Worm (Caenorhabditis elegans) whole organism, L1 larva: ENCODE measurements around the gene lst-4.

Experiments used
- egl-13 ChIP-seq: sonication (generic microtip); optimal IDR thresholded peaks from 2 replicates; lab custom pipeline; 2016; ENCODE audit warnings: missing genotype, missing genetic modification reagents, missing genetic modification characterization, missing compliant biosample characterization
- skn-1 ChIP-seq: fragments of 150-350 bp; optimal IDR thresholded peaks from 2 replicates; lab custom pipeline; 2014; ENCODE audit warnings: missing biosample characterization, missing genetic modification characterization
- unc-62 ChIP-seq: fragments of 150-350 bp; optimal IDR thresholded peaks from 2 replicates; lab custom pipeline; 2014; ENCODE audit warnings: missing biosample characterization, missing genetic modification reagents, missing genetic modification characterization
- zag-1 ChIP-seq: fragments of 150-350 bp; optimal IDR thresholded peaks from 2 replicates; lab custom pipeline; 2014; ENCODE audit warnings: missing biosample characterization, missing genetic modification characterization

The lst-4 gene

DNA sequence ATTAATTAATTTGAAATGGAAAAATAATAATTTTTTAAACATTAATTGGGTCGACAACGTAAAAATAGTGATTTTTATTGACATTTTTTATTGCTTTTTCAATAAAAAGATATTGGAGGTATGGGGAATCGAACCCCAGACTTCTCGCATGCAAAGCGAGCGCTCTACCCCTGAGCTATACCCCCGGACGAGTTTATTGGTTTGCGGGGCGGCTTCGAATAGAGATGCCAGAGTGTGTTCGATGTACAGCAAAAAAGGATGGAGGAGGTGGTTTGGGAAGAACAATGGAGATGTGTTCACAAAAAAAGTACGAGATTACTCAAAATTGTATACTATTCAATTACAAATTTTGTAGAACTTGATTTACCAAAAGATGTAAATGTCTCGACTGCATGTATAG, 56.0 kb downstream of the lst-4 start (continued):
- TF ChIP-seq zag-1: no peak
- TF ChIP-seq skn-1 (tag; lab: Kevin White, UChicago): peak; percentile 49
- TF ChIP-seq egl-13 (tag; lab: Kevin White, UChicago): no peak
- no peak for TF ChIP-seq unc-62
